Fruit fly (Drosophila melanogaster) whole organism, embryonic: Measurements from ENCODE around the gene PolD2.

ENCODE experiments used
- Atf3 ChIP-seq: fragments of 200-800 bp; sonication (Bioruptor generic); optimal IDR thresholded peaks from 3 replicates; lab custom pipeline; 2016; ENCODE audit warnings: missing biosample characterization, missing genetic modification characterization
- B-H1 ChIP-seq: fragments of 200-800 bp; sonication (Bioruptor generic); IDR thresholded peaks from 3 replicates; pipeline ENCODE4 v1.3.6; 2022; ENCODE audit warnings: missing biosample characterization, missing genetic modification characterization
- BEAF-32 ChIP-seq: fragments of 200-800 bp; sonication (Bioruptor generic); optimal IDR thresholded peaks from 3 replicates; lab custom pipeline; 2017; ENCODE audit warnings: missing biosample characterization, missing genetic modification characterization, mild to moderate bottlenecking, moderate library complexity, missing genetic modification reagents
- Bgb ChIP-seq: fragments of 200-800 bp; sonication (Bioruptor generic); IDR thresholded peaks from 2 replicates; pipeline ENCODE4 v1.3.6; 2022; ENCODE audit warnings: missing biosample characterization, missing genetic modification characterization; ENCODE audit not compliant: partially characterized antibody
- CG10431 ChIP-seq: fragments of 200-800 bp; sonication (Bioruptor generic); optimal IDR thresholded peaks from 3 replicates; lab custom pipeline; 2018; ENCODE audit warnings: missing biosample characterization, mild to moderate bottlenecking, missing genetic modification characterization
- CG10462 ChIP-seq: fragments of 200-800 bp; sonication (Bioruptor generic); optimal IDR thresholded peaks from 2 replicates; lab custom pipeline; 2016; ENCODE audit warnings: missing biosample characterization, missing genetic modification characterization
- CG10654 ChIP-seq: fragments of 200-800 bp; sonication (Bioruptor generic); optimal IDR thresholded peaks from 2 replicates; lab custom pipeline; 2016; ENCODE audit warnings: missing biosample characterization, missing genetic modification characterization
- CG14710 ChIP-seq: fragments of 200-800 bp; sonication (Bioruptor generic); optimal IDR thresholded peaks from 3 replicates; lab custom pipeline; 2019; ENCODE audit warnings: missing biosample characterization, mild to moderate bottlenecking, missing genetic modification characterization, moderate library complexity
- CG14860 ChIP-seq: fragments of 200-800 bp; sonication (Bioruptor generic); IDR thresholded peaks from 3 replicates; pipeline ENCODE4 v1.3.6; 2022; ENCODE audit warnings: missing biosample characterization, missing genetic modification characterization; ENCODE audit not compliant: partially characterized antibody
- CG17186 ChIP-seq: fragments of 200-800 bp; sonication (Bioruptor generic); optimal IDR thresholded peaks from 3 replicates; lab custom pipeline; 2017; ENCODE audit warnings: missing biosample characterization, missing genetic modification reagents, missing genetic modification characterization
- CG17568 ChIP-seq: fragments of 200-800 bp; sonication (Bioruptor generic); optimal IDR thresholded peaks from 2 replicates; lab custom pipeline; 2018; ENCODE audit warnings: missing biosample characterization, mild to moderate bottlenecking, missing genetic modification characterization, moderate library complexity
- CG18011 ChIP-seq: fragments of 200-800 bp; sonication (Bioruptor generic); optimal IDR thresholded peaks from 2 replicates; lab custom pipeline; 2017; ENCODE audit warnings: missing biosample characterization, missing genetic modification characterization, mild to moderate bottlenecking, moderate library complexity, missing genotype
- CG18599 ChIP-seq: fragments of 200-800 bp; sonication (Bioruptor generic); optimal IDR thresholded peaks from 3 replicates; lab custom pipeline; 2017; ENCODE audit warnings: missing biosample characterization, missing genetic modification characterization, mild to moderate bottlenecking, moderate library complexity, missing genetic modification reagents
- CG30020 ChIP-seq: fragments of 200-800 bp; optimal IDR thresholded peaks from 2 replicates; lab custom pipeline; 2019; ENCODE audit warnings: missing biosample characterization, mild to moderate bottlenecking, missing genetic modification characterization, moderate library complexity
- CG31224 ChIP-seq: fragments of 200-800 bp; sonication (Bioruptor generic); IDR thresholded peaks from 2 replicates; pipeline ENCODE4 v1.3.6; 2022; ENCODE audit warnings: missing biosample characterization, missing genetic modification characterization
- CG43689 ChIP-seq: fragments of 200-800 bp; sonication (Bioruptor generic); IDR thresholded peaks from 2 replicates; pipeline ENCODE4 v1.3.6; 2022; ENCODE audit warnings: missing biosample characterization, missing genetic modification characterization
- CG7839 ChIP-seq: fragments of 200-800 bp; sonication (Bioruptor generic); optimal IDR thresholded peaks from 3 replicates; lab custom pipeline; 2018; ENCODE audit warnings: missing biosample characterization, mild to moderate bottlenecking, missing genetic modification characterization, moderate library complexity
- CG7987 ChIP-seq: fragments of 200-800 bp; sonication (Bioruptor generic); optimal IDR thresholded peaks from 2 replicates; lab custom pipeline; 2018; ENCODE audit warnings: missing biosample characterization, mild to moderate bottlenecking, missing genetic modification characterization, moderate library complexity
- CG9437 ChIP-seq: fragments of 200-800 bp; sonication (Bioruptor generic); optimal IDR thresholded peaks from 2 replicates; lab custom pipeline; 2018; ENCODE audit warnings: missing biosample characterization, mild to moderate bottlenecking, missing genetic modification characterization
- CoRest ChIP-seq: fragments of 200-800 bp; sonication (Bioruptor generic); optimal IDR thresholded peaks from 3 replicates; lab custom pipeline; 2018; ENCODE audit warnings: missing biosample characterization, mild to moderate bottlenecking, missing genetic modification characterization, moderate library complexity
- Dek ChIP-seq: fragments of 200-800 bp; sonication (Bioruptor generic); optimal IDR thresholded peaks from 3 replicates; lab custom pipeline; 2019; ENCODE audit warnings: missing biosample characterization, mild to moderate bottlenecking, missing genetic modification characterization, moderate library complexity
- Eip74EF ChIP-seq, 2 experiments: fragments of 200-800 bp in 1 of 2; fragments of >200 bp in 1 of 2; sonication (Bioruptor generic) in 1 of 2; optimal IDR thresholded peaks; 2 replicates each; lab custom pipeline; 2017 to 2019; ENCODE audit warnings: missing biosample characterization in 2 of 2, missing genetic modification characterization in 2 of 2, mild to moderate bottlenecking in 1 of 2, moderate library complexity in 1 of 2
- MBD-R2 ChIP-seq: fragments of 200-800 bp; sonication (Bioruptor generic); IDR thresholded peaks from 2 replicates; pipeline ENCODE4 v1.3.6; 2022; ENCODE audit warnings: missing biosample characterization, missing genetic modification characterization
- Max ChIP-seq: fragments of 200-800 bp; sonication (Bioruptor generic); optimal IDR thresholded peaks from 2 replicates; lab custom pipeline; 2016; ENCODE audit warnings: missing biosample characterization, mild to moderate bottlenecking, missing genetic modification characterization
- Med ChIP-seq: fragments of 200-800 bp; sonication (Bioruptor generic); peaks from one replicate; lab custom pipeline; 2016; ENCODE audit warnings: missing biosample characterization, missing genetic modification characterization, mild to moderate bottlenecking, inconsistent platforms, moderate library complexity
- Nf-YB ChIP-seq: fragments of 200-800 bp; sonication (Bioruptor generic); optimal IDR thresholded peaks from 3 replicates; lab custom pipeline; 2019; ENCODE audit warnings: missing biosample characterization, mild to moderate bottlenecking, missing genetic modification characterization, moderate library complexity
- Scr ChIP-seq: fragments of 200-800 bp; sonication (Bioruptor generic); IDR thresholded peaks from 2 replicates; pipeline ENCODE4 v1.3.6; 2022; ENCODE audit warnings: missing biosample characterization, missing genetic modification characterization; ENCODE audit not compliant: partially characterized antibody
- Sin3A ChIP-seq: fragments of >200 bp; optimal IDR thresholded peaks from 2 replicates; lab custom pipeline; 2018
- Sry-δ ChIP-seq: fragments of 200-800 bp; sonication (Bioruptor generic); optimal IDR thresholded peaks from 2 replicates; lab custom pipeline; 2016; ENCODE audit warnings: missing biosample characterization, missing genetic modification characterization
- bigmax ChIP-seq: fragments of 200-800 bp; sonication (Bioruptor generic); optimal IDR thresholded peaks from 2 replicates; lab custom pipeline; 2018; ENCODE audit warnings: missing biosample characterization, mild to moderate bottlenecking, missing genetic modification characterization
- caup ChIP-seq: fragments of 200-800 bp; sonication (Bioruptor generic); optimal IDR thresholded peaks from 3 replicates; lab custom pipeline; 2017; ENCODE audit warnings: missing biosample characterization, mild to moderate bottlenecking, missing genetic modification characterization, moderate library complexity; ENCODE audit not compliant: severe bottlenecking
- ewg ChIP-seq: fragments of 200-800 bp; sonication (Bioruptor generic); optimal IDR thresholded peaks from 3 replicates; lab custom pipeline; 2017; ENCODE audit warnings: mild to moderate bottlenecking, missing biosample characterization, missing genetic modification reagents, missing genetic modification characterization
- grau ChIP-seq: fragments of 200-800 bp; optimal IDR thresholded peaks from 3 replicates; lab custom pipeline; 2019; ENCODE audit warnings: missing biosample characterization, mild to moderate bottlenecking, missing genetic modification characterization, moderate library complexity
- gro ChIP-seq: fragments of 200-800 bp; sonication (Bioruptor generic); optimal IDR thresholded peaks from 2 replicates; lab custom pipeline; 2016; ENCODE audit warnings: missing biosample characterization, missing genetic modification characterization
- gt ChIP-seq: fragments of 200-800 bp; sonication (Bioruptor generic); IDR thresholded peaks from 2 replicates; pipeline ENCODE4 v1.3.6; 2022; ENCODE audit warnings: missing biosample characterization, missing genetic modification characterization
- hb ChIP-seq: fragments of 200-800 bp; sonication (Bioruptor generic); IDR thresholded peaks from 3 replicates; pipeline ENCODE4 v1.3.6; 2022; ENCODE audit warnings: missing biosample characterization, missing genetic modification characterization; ENCODE audit not compliant: partially characterized antibody
- hth ChIP-seq: fragments of >200 bp; optimal IDR thresholded peaks from 2 replicates; lab custom pipeline; 2017; ENCODE audit warnings: inconsistent platforms
- inv ChIP-seq: fragments of 200-800 bp; sonication (Bioruptor generic); IDR thresholded peaks from 2 replicates; pipeline ENCODE4 v1.3.6; 2022; ENCODE audit warnings: missing biosample characterization, missing genetic modification characterization; ENCODE audit not compliant: partially characterized antibody
- knrl ChIP-seq: fragments of 200-800 bp; sonication (Bioruptor generic); IDR thresholded peaks from 3 replicates; pipeline ENCODE4 v1.3.6; 2022; ENCODE audit warnings: missing biosample characterization, missing genetic modification characterization; ENCODE audit not compliant: partially characterized antibody
- lbe ChIP-seq: fragments of 200-800 bp; sonication (Bioruptor generic); optimal IDR thresholded peaks from 2 replicates; lab custom pipeline; 2016; ENCODE audit warnings: missing biosample characterization, mild to moderate bottlenecking, missing genetic modification characterization
- nerfin-2 ChIP-seq: fragments of 200-800 bp; sonication (Bioruptor generic); IDR thresholded peaks from 2 replicates; pipeline ENCODE4 v1.3.6; 2022; ENCODE audit warnings: missing biosample characterization, missing genetic modification characterization; ENCODE audit not compliant: partially characterized antibody
- nom ChIP-seq: fragments of 200-800 bp; sonication (Bioruptor generic); optimal IDR thresholded peaks from 2 replicates; lab custom pipeline; 2017; ENCODE audit warnings: missing biosample characterization, missing genetic modification characterization, mild to moderate bottlenecking, moderate library complexity, missing genetic modification reagents
- so ChIP-seq: fragments of 200-800 bp; sonication (Bioruptor generic); IDR thresholded peaks from 3 replicates; pipeline ENCODE4 v1.3.6; 2022; ENCODE audit warnings: missing biosample characterization, missing genetic modification characterization
- sob ChIP-seq: fragments of 200-800 bp; sonication (Bioruptor generic); IDR thresholded peaks from 2 replicates; pipeline ENCODE4 v1.3.6; 2022; ENCODE audit warnings: missing biosample characterization, missing genetic modification characterization
- tio ChIP-seq: fragments of 200-800 bp; sonication (Bioruptor generic); optimal IDR thresholded peaks from 2 replicates; lab custom pipeline; 2017; ENCODE audit warnings: missing biosample characterization, missing genetic modification characterization, inconsistent platforms
- toy ChIP-seq: fragments of 200-800 bp; sonication (Bioruptor generic); IDR thresholded peaks from 2 replicates; pipeline ENCODE4 v1.3.6; 2022; ENCODE audit warnings: missing biosample characterization, missing genetic modification characterization
- unc-4 ChIP-seq: fragments of 200-800 bp; sonication (Bioruptor generic); IDR thresholded peaks from 2 replicates; pipeline ENCODE4 v1.3.6; 2022; ENCODE audit warnings: missing biosample characterization, missing genetic modification characterization; ENCODE audit not compliant: partially characterized antibody
- vvl ChIP-seq: fragments of 200-800 bp; sonication (Bioruptor generic); IDR thresholded peaks from 2 replicates; pipeline ENCODE4 v1.3.6; 2022; ENCODE audit warnings: missing biosample characterization, missing genetic modification characterization

PolD2 gene

dm6 chr3L:1756143-1756542 lies 19.3 kb upstream of the PolD2 start, which contains the start of gene CG8001 (continued):
- TF ChIP-seq hb (peak; percentile 65; the same call in 1 of the 3 replicates), CG7987 (no peak), hth (lab: Kevin White, UChicago) (no peak), Sin3A (lab: Kevin White, UChicago) (no peak), grau (tag; lab: Kevin White, UChicago) (no peak), CG7839 (tag; lab: Kevin White, UChicago) (no peak), CG18599 (GFP tag; lab: Kevin White, UChicago) (no peak), CG17186 (GFP tag; lab: Kevin White, UChicago) (peak; percentile 57), vvl (GFP tag; lab: Robert Waterston, UW) (no peak), CG10431 (GFP tag; lab: Kevin White, UChicago) (no peak), MBD-R2 (GFP tag; lab: Robert Waterston, UW) (peak; percentile 91), CoRest (tag; lab: Kevin White, UChicago) (no peak), CG31224 (GFP tag; lab: Robert Waterston, UW) (no peak), inv (GFP tag; lab: Robert Waterston, UW) (peak; percentile 28; the same call in 1 of the 2 replicates), Dek (tag; lab: Kevin White, UChicago) (no peak), Med (GFP tag; lab: Kevin White, UChicago) (peak; percentile 75), sob (GFP tag; lab: Robert Waterston, UW) (peak; percentile 31; the same call in 1 of the 2 replicates), CG17568 (no peak), nom (GFP tag; lab: Kevin White, UChicago) (no peak), Scr (GFP tag; lab: Robert Waterston, UW) (peak; percentile 64), bigmax (GFP tag; lab: Kevin White, UChicago) (no peak), CG18011 (GFP tag; lab: Kevin White, UChicago) (no peak), CG10654 (GFP tag; lab: Kevin White, UChicago) (no peak), Sry-δ (GFP tag; lab: Kevin White, UChicago) (peak; percentile 83), lbe (no peak), CG14710 (tag; lab: Kevin White, UChicago) (no peak), caup (GFP tag; lab: Kevin White, UChicago) (no peak), CG14860 (0 out of 3 replicates have a peak, but pooled peaks have one; percentile 37), CG43689 (GFP tag; lab: Robert Waterston, UW) (no peak), ewg (GFP tag; lab: Kevin White, UChicago) (no peak), CG30020 (tag; lab: Kevin White, UChicago) (no peak), so (GFP tag; lab: Robert Waterston, UW) (no peak), nerfin-2 (peak; percentile 36; the same call in 1 of the 2 replicates), Nf-YB (GFP tag; lab: Kevin White, UChicago) (no peak), toy (GFP tag; lab: Robert Waterston, UW) (no peak), Max (GFP tag; lab: Kevin White, UChicago) (no peak), BEAF-32 (peak; percentile 67), CG9437 (GFP tag; lab: Kevin White, UChicago) (peak; percentile 98), gt (GFP tag; lab: Robert Waterston, UW) (no peak), Bgb (GFP tag; lab: Robert Waterston, UW) (peak; percentile 71), CG10462 (GFP tag; lab: Kevin White, UChicago) (no peak), Eip74EF (GFP tag; optimal IDR thresholded peaks at IDR 0.05; lab: Kevin White, UChicago) (no peak), B-H1 (no peak), knrl (GFP tag; lab: Robert Waterston, UW) (peak; percentile 44; the same call in 2 of the 3 replicates), Atf3 (GFP tag; lab: Kevin White, UChicago) (no peak), tio (no peak), gro (no peak), unc-4 (GFP tag; lab: Robert Waterston, UW) (peak; percentile 71)
